Worm (Caenorhabditis elegans) whole organism, L2 larva: Measurements from ENCODE around the gene saps-1.

Experiments used
- mdl-1 ChIP-seq, 2 experiments: fragments of 150-350 bp in 1 of 2; sonication (generic microtip) in 1 of 2; optimal IDR thresholded peaks; 2 replicates each; lab custom pipeline; 2017; ENCODE audit warnings: missing biosample characterization in 2 of 2, missing genetic modification characterization in 2 of 2
- nhr-237 ChIP-seq: fragments of 150-350 bp; optimal IDR thresholded peaks from 2 replicates; lab custom pipeline; 2014; ENCODE audit warnings: missing biosample characterization, missing genetic modification characterization

DNA sequence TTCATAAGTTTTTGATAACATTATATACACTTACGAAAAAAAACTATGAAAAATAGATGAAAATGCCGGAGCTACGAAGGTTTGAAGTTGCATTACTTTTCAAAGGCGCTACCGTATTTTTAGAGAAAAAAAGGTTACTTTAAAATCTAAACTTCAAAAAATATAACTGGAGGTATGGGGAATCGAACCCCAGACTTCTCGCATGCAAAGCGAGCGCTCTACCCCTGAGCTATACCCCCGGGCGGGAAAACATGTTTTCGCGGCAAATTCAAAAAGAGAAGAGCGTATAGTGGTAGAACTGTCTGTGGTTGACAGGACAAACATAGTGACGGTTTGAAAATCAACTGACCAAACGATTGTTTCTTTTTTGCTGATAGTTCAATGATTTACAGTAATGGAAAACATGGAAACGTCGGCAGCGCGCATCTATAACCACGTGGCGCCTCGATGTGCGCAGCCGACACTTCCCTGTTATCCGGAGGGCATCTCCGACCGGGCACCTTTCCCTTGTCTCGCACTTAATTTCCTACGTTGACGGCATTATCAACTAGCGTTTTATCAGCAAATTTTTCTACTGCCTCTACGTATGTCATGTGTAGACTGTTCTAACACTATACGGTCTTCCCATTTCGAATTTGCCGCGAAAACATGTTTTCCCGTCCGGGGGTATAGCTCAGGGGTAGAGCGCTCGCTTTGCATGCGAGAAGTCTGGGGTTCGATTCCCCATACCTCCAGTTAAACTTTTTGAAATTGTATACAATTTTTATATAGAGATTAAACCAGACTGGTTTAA, 36.6 kb downstream of the saps-1 start:
- TF ChIP-seq nhr-237 (tag; lab: Kevin White, UChicago) (no peak), mdl-1 (tag; optimal IDR thresholded peaks at IDR 0.05; lab: Kevin White, UChicago) (no peak)
